Worm (Caenorhabditis elegans): ENCODE measurements around the gene clik-1.

ce11 chrV:6762361-6762760 is 6.2 kb downstream of the clik-1 start, which contains the start of gene T25F10.4:
- TF ChIP-seq ceh-36 (tag; optimal IDR thresholded peaks at IDR 0.05), result no peak
- no peak for TF ChIP-seq ama-1 (optimal IDR thresholded peaks at IDR 0.05)
- TF ChIP-seq ets-7 (tag; optimal IDR thresholded peaks at IDR 0.05), result no peak
- no peak for TF ChIP-seq flt-1 (GFP tag; IDR thresholded peaks at IDR 0.05)
- TF ChIP-seq tbx-11 (GFP tag; IDR thresholded peaks at IDR 0.05), result no peak
- no peak for TF ChIP-seq scrt-1 (GFP tag; IDR thresholded peaks at IDR 0.05)
- no peak for TF ChIP-seq aly-1 (tag; optimal IDR thresholded peaks at IDR 0.05)

All from whole organism, early embryonic.